Worm (Caenorhabditis elegans): ENCODE measurements around the gene Y38H6C.21.
A peak's percentile ranks its signal among the peaks of the same experiment; 100 is the strongest.
"Not testable (repeated sequence)": the region's sequence is repeated elsewhere in the genome, so short reads cannot be mapped to it uniquely, and the experiment has no call there.

Gene Y38H6C.21

ce11 chrV:20555120-20555519, at the start of gene Y38H6C.21:
Gene Y38H6C.21, minus strand, starts transcription at chrV:20555267.
- TF ChIP-seq W03F9.2 (tag; optimal IDR thresholded peaks at IDR 0.05) (no peak), him-1 (tag; optimal IDR thresholded peaks at IDR 0.05) (no peak)

DNA sequence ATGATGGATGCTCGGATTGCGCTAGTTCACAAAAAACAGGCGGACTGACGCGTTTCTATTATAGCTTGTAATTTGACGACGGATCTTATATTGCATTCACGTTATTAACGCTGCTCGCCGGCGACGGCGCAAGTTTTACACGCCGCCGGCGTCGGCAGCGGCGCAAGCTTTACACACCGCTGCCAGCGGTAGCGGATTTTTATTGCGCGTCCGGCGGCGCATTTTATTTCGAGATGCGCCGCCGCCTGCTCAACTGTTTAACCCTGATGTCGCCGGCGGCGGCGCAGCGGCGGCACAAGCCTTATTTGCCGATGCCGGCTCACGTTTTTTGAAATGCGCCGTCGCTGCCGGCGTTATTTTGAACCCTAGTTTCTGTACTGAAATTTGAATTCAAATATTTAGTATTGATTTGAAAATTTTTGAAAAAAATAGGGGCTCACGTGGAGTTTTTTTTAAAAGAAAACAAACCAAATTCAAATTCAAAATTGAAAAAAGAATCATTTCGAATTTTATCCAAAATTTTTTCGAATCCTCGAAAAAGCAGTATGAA, 49.6 kb upstream of the Y38H6C.21 start, which contains the start of gene ttr-57:
Gene ttr-57 (plus strand): TSS at position 500 of the 550 bp plus-strand sequence.
- no peak for TF ChIP-seq dao-5 (tag; optimal IDR thresholded peaks at IDR 0.05)
- no peak for TF ChIP-seq W03F9.2 (tag; optimal IDR thresholded peaks at IDR 0.05)
- TF ChIP-seq him-1 (tag; optimal IDR thresholded peaks at IDR 0.05), result no peak

DNA sequence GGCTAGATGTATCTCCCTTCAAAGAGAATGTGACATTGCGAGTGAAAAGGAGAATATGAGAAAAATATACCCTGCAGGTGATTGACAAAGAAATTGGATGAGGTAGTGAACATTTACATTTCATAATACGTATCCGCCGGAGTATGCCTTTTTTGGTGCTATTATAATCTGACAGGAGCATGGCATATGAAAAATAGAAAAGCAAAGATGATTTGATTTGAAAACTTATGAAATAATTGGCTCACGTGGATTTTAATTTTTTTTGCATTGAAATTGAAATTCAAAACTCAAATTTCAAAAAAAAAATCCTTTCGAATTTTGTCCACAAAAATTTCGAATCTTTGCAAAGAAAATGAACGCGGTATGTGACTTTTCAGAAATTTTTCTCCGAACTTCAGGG, 47.9 kb upstream of the Y38H6C.21 start, which contains the start of gene ttr-11:
Gene ttr-11 (plus strand): TSS at position 301 of the 400 bp plus-strand sequence.
- TF ChIP-seq dao-5 (tag; optimal IDR thresholded peaks at IDR 0.05) (no peak), him-1 (tag; optimal IDR thresholded peaks at IDR 0.05) (no peak), W03F9.2 (tag; optimal IDR thresholded peaks at IDR 0.05) (no peak)

ce11 chrV:20600704-20601103, 45.6 kb upstream of the Y38H6C.21 start:
- TF ChIP-seq dao-5 (tag; optimal IDR thresholded peaks at IDR 0.05) (no peak), W03F9.2 (tag; optimal IDR thresholded peaks at IDR 0.05) (no peak)

- no peak for TF ChIP-seq him-1 (tag; optimal IDR thresholded peaks at IDR 0.05)
- TF ChIP-seq W03F9.2 (tag; optimal IDR thresholded peaks at IDR 0.05), result no peak
- TF ChIP-seq dao-5 (tag; optimal IDR thresholded peaks at IDR 0.05), result no peak
Measured at ce11 chrV:20599795-20600194, 44.7 kb upstream of the Y38H6C.21 start, which contains the start of gene col-163. Gene col-163, plus strand, starts transcription at chrV:20600095.

- TF ChIP-seq W03F9.2 (tag; optimal IDR thresholded peaks at IDR 0.05), result no peak
- no peak for TF ChIP-seq him-1 (tag; optimal IDR thresholded peaks at IDR 0.05)
- no peak for TF ChIP-seq dao-5 (tag; optimal IDR thresholded peaks at IDR 0.05)
Measured at ce11 chrV:20597076-20597475, 42.0 kb upstream of the Y38H6C.21 start, which contains the start of gene F46B3.1. Gene F46B3.1, minus strand, starts transcription at chrV:20597176.

ce11 chrV:20595653-20596052, 40.6 kb upstream of the Y38H6C.21 start, which contains the start of gene F26F2.11:
Gene F26F2.11, minus strand, starts transcription at chrV:20595753.
- TF ChIP-seq him-1 (tag; optimal IDR thresholded peaks at IDR 0.05) (no peak), dao-5 (tag; optimal IDR thresholded peaks at IDR 0.05) (no peak), W03F9.2 (tag; optimal IDR thresholded peaks at IDR 0.05) (no peak)

- TF ChIP-seq him-1 (tag; optimal IDR thresholded peaks at IDR 0.05) (no peak), W03F9.2 (tag; optimal IDR thresholded peaks at IDR 0.05) (no peak), dao-5 (tag; optimal IDR thresholded peaks at IDR 0.05) (no peak)
Measured at ce11 chrV:20594746-20595145, 39.7 kb upstream of the Y38H6C.21 start, which contains the start of gene F26F2.10. Gene F26F2.10, minus strand, starts transcription at chrV:20594846.

DNA sequence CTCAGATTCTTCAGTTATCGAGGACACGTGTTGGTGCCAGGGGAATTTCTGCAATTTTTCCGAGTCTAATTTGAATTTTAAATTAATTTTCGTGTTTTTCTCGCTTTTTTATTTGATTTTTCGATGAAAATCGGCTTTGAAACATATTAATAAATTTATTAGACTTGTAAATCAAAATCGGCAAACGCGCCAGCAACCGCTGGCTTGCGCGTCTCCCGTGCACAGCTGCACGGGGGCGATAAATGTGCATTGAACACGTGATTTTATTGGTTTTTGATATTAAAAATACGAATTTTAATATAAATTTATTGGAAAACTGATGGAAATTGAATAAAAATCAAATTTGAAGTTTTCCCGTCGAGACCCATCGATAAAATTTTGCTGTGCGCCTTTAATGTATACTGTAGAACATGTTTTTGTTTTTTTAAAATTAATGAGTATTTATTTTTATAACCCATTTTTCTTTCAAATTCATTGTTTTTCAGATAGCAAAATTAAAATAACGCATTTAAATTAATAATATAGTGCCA, 25.5 kb upstream of the Y38H6C.21 start, which contains the start of gene F26F2.7:
Gene F26F2.7 (plus strand): TSS at position 480 of the 530 bp plus-strand sequence.
- TF ChIP-seq W03F9.2 (tag; optimal IDR thresholded peaks at IDR 0.05) (peak; percentile 95), dao-5 (tag; optimal IDR thresholded peaks at IDR 0.05) (no peak), him-1 (tag; optimal IDR thresholded peaks at IDR 0.05) (peak; percentile 1)

ce11 chrV:20579534-20579933, 24.5 kb upstream of the Y38H6C.21 start, which contains the start of gene F26F2.8:
Gene F26F2.8, plus strand, starts transcription at chrV:20579546.
- TF ChIP-seq dao-5 (tag; optimal IDR thresholded peaks at IDR 0.05) (no peak), W03F9.2 (tag; optimal IDR thresholded peaks at IDR 0.05) (no peak), him-1 (tag; optimal IDR thresholded peaks at IDR 0.05) (no peak)

ce11 chrV:20574872-20575271, 19.8 kb upstream of the Y38H6C.21 start:
- TF ChIP-seq dao-5 (tag; optimal IDR thresholded peaks at IDR 0.05) (no peak), him-1 (tag; optimal IDR thresholded peaks at IDR 0.05) (no peak), W03F9.2 (tag; optimal IDR thresholded peaks at IDR 0.05) (no peak)

DNA sequence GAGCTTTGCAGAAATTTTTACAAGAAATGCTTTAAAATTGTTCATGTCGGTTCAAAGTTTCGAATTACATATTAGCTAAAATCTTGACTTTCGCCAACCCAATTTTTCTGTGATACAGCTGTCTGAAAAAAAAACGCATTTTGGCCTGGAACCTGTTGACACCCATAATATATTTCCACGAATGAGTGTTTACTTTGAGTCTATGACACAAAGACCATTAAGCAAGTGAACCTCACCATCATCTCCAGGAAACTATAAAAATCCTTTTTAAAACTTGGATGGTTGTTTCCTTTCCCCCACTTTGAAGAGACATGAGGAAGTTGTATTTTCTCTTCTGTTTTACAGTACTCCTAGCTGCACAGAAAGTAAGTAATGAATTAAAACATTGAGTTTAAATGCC, 19.2 kb upstream of the Y38H6C.21 start, which contains the start of gene clec-263:
Gene clec-263 (plus strand): TSS at position 301 of the 400 bp plus-strand sequence.
- no peak for TF ChIP-seq W03F9.2 (tag; optimal IDR thresholded peaks at IDR 0.05)

DNA sequence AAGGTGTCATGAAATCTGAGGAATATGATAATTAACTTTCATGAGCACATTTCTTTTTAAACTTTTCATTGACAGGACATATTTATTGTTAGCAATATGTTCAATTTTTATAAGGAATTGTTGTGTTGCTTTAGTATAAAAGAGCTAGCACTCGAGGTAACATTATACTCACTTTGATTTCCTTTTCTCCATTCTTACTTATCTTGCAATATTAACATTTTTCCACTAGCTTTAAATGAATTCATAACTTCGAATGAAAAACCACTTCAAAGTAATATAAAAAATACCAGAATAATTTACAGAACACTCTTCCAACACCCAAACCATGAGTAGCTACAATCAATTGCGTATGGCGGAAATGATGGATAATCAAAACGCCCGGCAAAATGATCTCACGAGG, 18.3 kb upstream of the Y38H6C.21 start, which contains the start of gene F26F2.5:
Gene F26F2.5 (plus strand): TSS at position 301 of the 400 bp plus-strand sequence.
- no peak for TF ChIP-seq him-1 (tag; optimal IDR thresholded peaks at IDR 0.05)

- TF ChIP-seq him-1, dao-5, W03F9.2 (tag; optimal IDR thresholded peaks at IDR 0.05): not testable (repeated sequence)
Measured at ce11 chrV:20568995-20569394, 13.9 kb upstream of the Y38H6C.21 start, which contains the start of gene F26F2.4. Gene F26F2.4, plus strand, starts transcription at chrV:20569295.

Measured in whole organism, L4/young adult.